Worm (Caenorhabditis elegans): ENCODE measurements around the gene B0361.3.
A peak's percentile ranks its signal among the peaks of the same experiment; 100 is the strongest.

Gene B0361.3

DNA sequence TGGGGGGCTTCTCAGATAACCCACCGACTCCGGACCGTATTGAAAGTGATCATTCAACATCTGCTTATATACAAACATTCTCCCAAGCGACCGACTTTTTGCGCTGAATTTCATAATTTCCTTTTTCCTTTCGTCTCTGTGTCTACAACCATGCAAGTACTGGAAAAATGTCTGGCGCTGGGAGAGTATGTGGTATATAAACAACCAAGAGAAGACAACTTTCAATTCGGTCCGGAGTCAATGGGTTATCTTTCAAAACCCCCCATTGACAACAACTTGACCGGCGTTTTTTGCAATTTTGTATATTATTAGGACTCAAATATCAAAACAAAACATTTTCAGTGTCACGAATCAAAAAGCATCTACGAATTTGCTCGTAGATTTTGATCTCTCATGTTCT, 2.8 kb upstream of the B0361.3 start (continued):
- TF ChIP-seq dpl-1 (GFP tag; optimal IDR thresholded peaks at IDR 0.05) = peak; percentile 41 to 65 (median 64)
- no peak for TF ChIP-seq tlp-1 (tag; optimal IDR thresholded peaks at IDR 0.05)
- peak; percentile 73 for TF ChIP-seq nhr-71 (tag; optimal IDR thresholded peaks at IDR 0.05)
- peak; percentile 64 for TF ChIP-seq nhr-20 (tag; optimal IDR thresholded peaks at IDR 0.05)
- TF ChIP-seq skn-1 (tag; optimal IDR thresholded peaks at IDR 0.05) = peak; percentile 76
- peak; percentile 7 for TF ChIP-seq ceh-8 (GFP tag; optimal IDR thresholded peaks at IDR 0.05)
- TF ChIP-seq pax-3 (tag; optimal IDR thresholded peaks at IDR 0.05) = no peak
- no peak for TF ChIP-seq pqm-1 (tag; optimal IDR thresholded peaks at IDR 0.05)
- peak; percentile 64 for TF ChIP-seq fos-1 (tag; optimal IDR thresholded peaks at IDR 0.05)
- TF ChIP-seq nhr-19 (GFP tag; conservative IDR thresholded peaks at IDR 0.05) = peak; percentile 40; the same call in 1 of the 2 replicates
- TF ChIP-seq mef-2 (tag; optimal IDR thresholded peaks at IDR 0.05) = no peak
- no peak for TF ChIP-seq nhr-237 (tag; optimal IDR thresholded peaks at IDR 0.05)
- no peak for TF ChIP-seq egl-27 (tag; optimal IDR thresholded peaks at IDR 0.05)
- no peak for TF ChIP-seq grh-1 (GFP tag; IDR thresholded peaks at IDR 0.05)
- peak; percentile 13 to 73 for TF ChIP-seq lin-35 (GFP tag; optimal IDR thresholded peaks at IDR 0.05)
- TF ChIP-seq fkh-8 (tag; optimal IDR thresholded peaks at IDR 0.05) = peak; percentile 65
- peak; percentile 27 for TF ChIP-seq hpl-2 (GFP tag; optimal IDR thresholded peaks at IDR 0.05)
- no peak for TF ChIP-seq fkh-4 (tag; optimal IDR thresholded peaks at IDR 0.05; ENCODE audit: borderline replicate concordance)
- no peak for TF ChIP-seq aly-2 (tag; optimal IDR thresholded peaks at IDR 0.05)
- no peak for TF ChIP-seq ces-1 (GFP tag; optimal IDR thresholded peaks at IDR 0.05)
- TF ChIP-seq mep-1 (tag; optimal IDR thresholded peaks at IDR 0.05) = peak; percentile 26
- no peak for TF ChIP-seq alr-1 (tag; optimal IDR thresholded peaks at IDR 0.05; ENCODE audit: borderline replicate concordance)
- no peak for TF ChIP-seq unc-98 (GFP tag; IDR thresholded peaks at IDR 0.05)
- peak in 2 of 3 experiments; percentile 58 to 61 for TF ChIP-seq ceh-82 (tag; optimal IDR thresholded peaks at IDR 0.05)
- peak; percentile 74 for TF ChIP-seq nhr-47 (tag; optimal IDR thresholded peaks at IDR 0.05)
- TF ChIP-seq elt-2 (tag; optimal IDR thresholded peaks at IDR 0.05) = peak; percentile 66
- peak; percentile 48 for TF ChIP-seq nhr-90 (tag; optimal IDR thresholded peaks at IDR 0.05; ENCODE audit: poor library complexity)
- peak; percentile 57 for TF ChIP-seq snu-23 (GFP tag; optimal IDR thresholded peaks at IDR 0.05)
- TF ChIP-seq nhr-85 (tag) = no peak
- no peak for TF ChIP-seq unc-86 (tag; optimal IDR thresholded peaks at IDR 0.05)
- peak; percentile 39 to 71 for TF ChIP-seq efl-1 (optimal IDR thresholded peaks at IDR 0.05)
- TF ChIP-seq efl-1 (GFP tag; optimal IDR thresholded peaks at IDR 0.05 in 1 of 2) = peak; percentile 62 to 98
- TF ChIP-seq nhr-76 (tag; optimal IDR thresholded peaks at IDR 0.05) = no peak
- TF ChIP-seq C34B4.2 (tag; optimal IDR thresholded peaks at IDR 0.05) = no peak
- no peak for TF ChIP-seq pag-3 (tag; optimal IDR thresholded peaks at IDR 0.05; ENCODE audit: borderline replicate concordance, insufficient read depth)
- no peak for TF ChIP-seq ztf-4 (tag; optimal IDR thresholded peaks at IDR 0.05)
- TF ChIP-seq nhr-11 (tag; optimal IDR thresholded peaks at IDR 0.05) = no peak
- no peak for TF ChIP-seq ets-5 (GFP tag; IDR thresholded peaks at IDR 0.05)
- no peak for TF ChIP-seq ceh-90 (tag; optimal IDR thresholded peaks at IDR 0.05)
- TF ChIP-seq snpc-4 (tag; optimal IDR thresholded peaks at IDR 0.05) = peak; percentile 98
- TF ChIP-seq mab-9 (GFP tag; IDR thresholded peaks at IDR 0.05) = no peak
- TF ChIP-seq vab-15 (tag; optimal IDR thresholded peaks at IDR 0.05) = no peak
- no peak for TF ChIP-seq Y116A8C.19 (tag; optimal IDR thresholded peaks at IDR 0.05; ENCODE audit: borderline replicate concordance)
- peak; percentile 72 for TF ChIP-seq swsn-7 (tag; optimal IDR thresholded peaks at IDR 0.05)
- peak; percentile 78 for TF ChIP-seq C16A3.4 (tag; optimal IDR thresholded peaks at IDR 0.05)
- no peak for TF ChIP-seq hlh-4 (tag; optimal IDR thresholded peaks at IDR 0.05)
- TF ChIP-seq dsc-1 (tag; optimal IDR thresholded peaks at IDR 0.05) = peak; percentile 3
- peak; percentile 54 for TF ChIP-seq zip-4 (GFP tag; optimal IDR thresholded peaks at IDR 0.05)
- no peak for TF ChIP-seq nhr-12 (tag; optimal IDR thresholded peaks at IDR 0.05)
- TF ChIP-seq lin-39 (tag; optimal IDR thresholded peaks at IDR 0.05) = no peak
- peak; percentile 16 for TF ChIP-seq rnt-1 (tag; optimal IDR thresholded peaks at IDR 0.05)

Data from whole organism, L1 larva.